Worm (Caenorhabditis elegans) whole organism, L4/young adult: ENCODE results near the gene grd-8.

ENCODE experiments used
- W03F9.2 ChIP-seq: fragments of 150-350 bp; optimal IDR thresholded peaks from 2 replicates; lab custom pipeline; 2014; ENCODE audit warnings: missing biosample characterization, missing genetic modification characterization
- dao-5 ChIP-seq: sonication (generic microtip); optimal IDR thresholded peaks from 2 replicates; lab custom pipeline; 2016; ENCODE audit warnings: missing genotype, missing genetic modification characterization, moderate library complexity, missing compliant biosample characterization
- him-1 ChIP-seq: sonication (generic microtip); optimal IDR thresholded peaks from 2 replicates; lab custom pipeline; 2016; ENCODE audit warnings: missing genotype, missing genetic modification reagents, missing genetic modification characterization, missing compliant biosample characterization

grd-8 gene

DNA sequence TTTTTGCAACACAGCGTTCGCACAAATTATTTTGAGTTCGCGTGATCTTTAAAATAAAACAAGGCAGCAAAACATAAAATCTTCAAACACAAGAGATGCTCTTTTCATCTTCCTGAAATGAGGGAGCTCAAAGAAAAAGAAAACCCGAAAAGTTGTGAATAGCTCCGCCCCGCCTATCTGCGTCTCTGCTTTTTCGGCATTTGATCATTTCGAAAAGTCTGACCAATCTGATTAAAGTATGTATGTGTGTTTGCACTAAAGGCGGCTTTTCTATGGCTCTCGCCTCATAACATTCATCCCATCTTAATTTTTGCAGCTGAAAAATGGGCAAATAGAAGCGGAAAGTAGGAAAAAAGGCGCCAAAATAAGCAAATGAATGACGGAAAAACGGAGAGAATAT is 22.7 kb upstream of the grd-8 start:
- TF ChIP-seq W03F9.2 (tag; lab: Kevin White, UChicago) (no peak), dao-5 (no peak), him-1 (tag; lab: Kevin White, UChicago) (no peak)

DNA sequence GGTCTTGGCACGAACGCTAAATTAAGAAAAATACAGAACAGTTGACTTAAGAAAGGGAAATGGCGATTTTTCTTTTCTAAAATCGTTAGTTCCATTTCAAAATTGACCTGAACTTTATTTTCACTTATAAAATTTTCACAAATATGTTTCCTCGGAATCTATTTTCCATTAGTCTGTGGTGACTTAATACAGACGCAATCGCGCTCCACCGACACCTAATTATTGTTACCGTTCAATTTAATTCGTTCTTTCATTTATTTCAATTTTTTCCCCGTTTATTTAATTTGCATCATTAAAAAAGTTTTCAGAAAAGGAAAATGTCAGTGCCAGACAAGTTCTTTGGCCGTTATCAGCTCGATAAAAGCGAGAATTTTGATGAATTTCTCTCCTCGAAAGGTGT is 22.1 kb upstream of the grd-8 start, which contains the start of gene lbp-4:
Gene lbp-4, plus strand, starts transcription at position 309 of the 400 bp plus-strand sequence.
- TF ChIP-seq W03F9.2 (tag; lab: Kevin White, UChicago): peak; percentile 6
- TF ChIP-seq dao-5: no peak

DNA sequence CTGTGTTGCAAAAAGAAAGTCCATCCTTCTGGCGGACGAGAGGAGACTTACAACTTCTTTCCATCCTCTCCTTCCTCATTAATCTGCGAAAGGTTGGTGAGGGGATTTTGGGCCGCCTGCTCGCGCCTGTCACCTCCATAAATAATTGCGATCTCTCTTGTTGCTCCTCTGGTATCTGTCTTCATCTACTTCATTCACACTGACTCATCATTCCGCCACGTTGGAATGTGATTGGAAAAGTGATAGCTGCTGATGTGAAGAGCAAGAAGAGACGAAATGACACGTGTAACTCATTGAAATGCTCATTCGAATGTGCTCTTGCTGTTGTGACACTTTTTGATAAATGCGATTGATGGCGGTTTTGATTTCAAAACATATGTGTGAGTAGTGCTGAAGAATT is 19.7 kb upstream of the grd-8 start:
- TF ChIP-seq him-1 (tag; lab: Kevin White, UChicago) (no peak), dao-5 (no peak), W03F9.2 (tag; lab: Kevin White, UChicago) (no peak)

ce11 chrV:7824138-7824537 is 18.2 kb upstream of the grd-8 start:
- no peak for TF ChIP-seq him-1 (tag; lab: Kevin White, UChicago)
- no peak for TF ChIP-seq W03F9.2 (tag; lab: Kevin White, UChicago)
- no peak for TF ChIP-seq dao-5

DNA sequence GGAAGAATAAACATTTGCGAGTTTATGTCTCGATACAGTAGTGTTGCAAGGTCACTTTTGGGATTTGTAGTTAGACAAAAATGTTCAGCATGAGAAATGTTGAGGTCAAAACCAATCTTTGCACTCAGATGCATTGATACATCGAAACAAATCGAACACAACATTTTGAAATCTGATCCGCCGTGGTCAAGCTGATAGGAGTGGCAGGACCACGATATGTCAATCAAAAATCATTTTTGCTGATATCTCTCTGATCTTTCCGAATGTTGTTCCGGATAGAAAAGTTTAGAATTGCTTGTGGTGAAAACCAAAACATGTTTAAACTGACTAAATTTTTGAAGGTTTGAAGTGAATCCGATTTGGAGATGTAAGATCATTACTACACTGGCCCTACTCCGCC is 16.5 kb upstream of the grd-8 start:
- TF ChIP-seq dao-5: no peak
- TF ChIP-seq W03F9.2 (tag; lab: Kevin White, UChicago): no peak
- TF ChIP-seq him-1 (tag; lab: Kevin White, UChicago): no peak

DNA sequence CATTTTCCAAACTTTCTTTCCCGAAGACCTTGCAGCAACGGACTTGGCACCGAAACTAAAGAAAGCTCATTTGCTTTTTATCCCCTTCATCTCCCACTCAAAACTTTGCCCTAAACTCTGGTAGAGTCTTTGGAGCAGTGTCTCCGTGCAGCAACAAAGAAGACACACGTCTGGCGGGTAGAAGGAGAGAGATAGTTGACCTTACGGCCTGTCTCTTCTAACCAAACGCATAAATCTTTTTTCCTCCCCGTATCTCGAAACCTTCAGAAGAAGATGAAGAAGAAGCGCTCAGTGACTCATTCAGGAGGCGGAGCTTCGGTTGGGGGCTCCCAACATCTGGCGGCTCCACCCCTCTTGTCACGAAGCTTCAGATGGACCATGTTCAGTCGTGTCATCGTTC is 16.0 kb upstream of the grd-8 start:
- no peak for TF ChIP-seq W03F9.2 (tag; lab: Kevin White, UChicago)
- no peak for TF ChIP-seq dao-5
- TF ChIP-seq him-1 (tag; lab: Kevin White, UChicago): no peak

ce11 chrV:7826917-7827316 is 15.4 kb upstream of the grd-8 start, which contains the start of gene mig-6:
TSS of gene mig-6 (plus strand) at chrV:7827217.
- TF ChIP-seq W03F9.2 (tag; lab: Kevin White, UChicago): no peak
- no peak for TF ChIP-seq him-1 (tag; lab: Kevin White, UChicago)
- no peak for TF ChIP-seq dao-5

- TF ChIP-seq W03F9.2 (tag; lab: Kevin White, UChicago) (no peak), him-1 (tag; lab: Kevin White, UChicago) (no peak), dao-5 (no peak)
These were observed 11.4 kb upstream of the grd-8 start for ce11 chrV:7830952-7831351.

DNA sequence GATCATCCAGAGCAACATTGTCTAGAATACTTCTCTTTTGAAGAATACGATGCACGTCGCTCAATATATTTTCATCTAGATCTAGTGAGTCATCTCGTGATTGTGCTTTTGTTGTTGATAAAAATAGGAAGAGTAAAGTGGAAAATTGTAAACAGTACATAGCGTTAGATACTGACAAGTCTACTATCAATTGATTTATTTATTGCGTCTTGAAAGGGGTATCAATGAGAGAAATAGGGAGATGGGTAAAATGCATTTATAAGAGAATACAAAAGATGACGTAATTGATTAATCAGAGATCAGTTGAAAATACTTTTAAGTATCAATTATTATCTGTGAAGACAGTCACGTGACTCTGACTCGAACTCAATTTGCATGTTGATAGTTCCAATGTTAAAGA is 5.4 kb upstream of the grd-8 start, which contains the start of gene txt-5:
Gene txt-5, minus strand, starts transcription at position 224 of the 400 bp plus-strand sequence.
- TF ChIP-seq W03F9.2 (tag; lab: Kevin White, UChicago) (no peak), him-1 (tag; lab: Kevin White, UChicago) (no peak), dao-5 (no peak)

DNA sequence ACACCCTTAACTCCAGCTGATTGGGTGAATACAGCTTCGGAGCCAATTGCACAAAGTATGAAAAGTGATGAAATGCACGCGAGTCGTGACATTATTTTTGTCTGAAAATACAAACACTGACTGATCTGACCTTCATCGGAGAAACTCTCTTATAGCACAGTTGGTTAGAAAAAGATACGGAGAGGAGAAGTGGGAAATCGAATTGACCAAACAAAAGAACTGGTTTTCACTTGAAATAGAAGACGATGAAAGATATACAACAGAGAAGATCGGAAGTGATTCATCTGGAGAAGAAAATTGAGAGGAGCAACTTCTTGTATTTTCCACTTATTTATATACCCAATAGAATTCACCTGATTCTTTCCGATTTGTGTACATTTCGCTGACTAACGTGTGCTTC is 4.5 kb upstream of the grd-8 start, which contains the start of gene ttr-33:
Gene ttr-33, minus strand, starts transcription at position 101 of the 400 bp plus-strand sequence.
- TF ChIP-seq him-1 (tag; lab: Kevin White, UChicago) (no peak), W03F9.2 (tag; lab: Kevin White, UChicago) (no peak), dao-5 (no peak)

ce11 chrV:7839485-7839884 is 2.8 kb upstream of the grd-8 start, which contains the start of gene C37C3.12:
TSS of gene C37C3.12 (minus strand) at chrV:7839585.
- no peak for TF ChIP-seq dao-5

DNA sequence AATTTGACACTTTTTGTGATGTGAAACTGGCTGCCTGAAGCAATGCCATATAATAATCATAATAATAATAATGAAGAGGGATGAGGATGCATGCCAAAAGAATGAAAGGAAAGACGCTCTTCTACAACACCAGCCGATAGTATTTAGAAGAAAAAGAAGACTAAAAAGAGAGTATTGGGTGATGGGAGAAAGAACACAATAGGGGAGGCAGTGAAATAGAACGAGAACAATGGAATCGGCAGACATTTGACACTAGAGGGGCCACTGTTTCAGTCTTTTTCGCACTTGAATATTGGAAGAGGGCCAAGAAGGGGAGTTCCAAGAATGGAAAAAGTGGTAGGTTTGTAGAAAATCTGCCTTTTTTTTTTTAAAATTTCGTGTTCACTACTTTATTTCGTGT is 4.8 kb downstream of the grd-8 start, which contains the start of gene memo-1:
Gene memo-1, minus strand, starts transcription at position 2 of the 400 bp plus-strand sequence.
- TF ChIP-seq W03F9.2 (tag; lab: Kevin White, UChicago): no peak
- no peak for TF ChIP-seq dao-5
- TF ChIP-seq him-1 (tag; lab: Kevin White, UChicago): no peak

DNA sequence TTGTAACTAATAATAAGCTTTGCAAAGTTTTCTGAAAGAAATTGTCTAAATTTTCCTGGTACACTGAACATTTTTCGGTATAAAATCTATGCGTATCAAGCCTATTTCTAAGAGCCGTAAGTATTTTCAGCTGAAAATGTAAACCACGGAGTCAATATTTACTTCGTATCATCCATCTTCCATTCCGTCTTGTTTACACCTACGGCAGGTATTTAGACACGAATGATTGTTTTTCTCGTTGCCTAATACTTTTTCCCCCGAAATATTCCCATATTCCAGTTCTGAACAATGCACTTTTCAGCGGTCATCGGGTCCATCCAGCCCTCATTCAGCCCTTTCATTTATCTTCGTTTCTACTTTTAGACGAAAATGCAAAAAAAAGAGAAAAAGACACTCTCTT is 5.4 kb downstream of the grd-8 start:
- TF ChIP-seq dao-5: no peak
- no peak for TF ChIP-seq him-1 (tag; lab: Kevin White, UChicago)
- TF ChIP-seq W03F9.2 (tag; lab: Kevin White, UChicago): no peak

ce11 chrV:7848251-7848650 is 5.9 kb downstream of the grd-8 start:
- TF ChIP-seq him-1 (tag; lab: Kevin White, UChicago) (no peak), dao-5 (no peak)

ce11 chrV:7852078-7852477 is 9.8 kb downstream of the grd-8 start:
- TF ChIP-seq dao-5 (no peak), W03F9.2 (tag; lab: Kevin White, UChicago) (no peak), him-1 (tag; lab: Kevin White, UChicago) (no peak)
